Worm (Caenorhabditis elegans) whole organism, midembryonic: ENCODE measurements around the gene T27E7.4.

Experiments used
- T22C8.4 ChIP-seq: fragments of 200-800 bp; sonication (Bioruptor generic); IDR thresholded peaks from 2 replicates; pipeline ENCODE4 v1.3.6; 2022; ENCODE audit warnings: missing genetic modification characterization, missing compliant biosample characterization
- cog-1 ChIP-seq: sonication (generic microtip); optimal IDR thresholded peaks from 2 replicates; lab custom pipeline; 2016; ENCODE audit warnings: missing genetic modification characterization, missing compliant biosample characterization
- flt-1 ChIP-seq: fragments of 200-800 bp; sonication (Bioruptor generic); IDR thresholded peaks from 2 replicates; pipeline ENCODE4 v1.3.6; 2022; ENCODE audit warnings: missing genetic modification characterization, missing compliant biosample characterization
- klf-2 ChIP-seq: fragments of 200-800 bp; sonication (Bioruptor generic); conservative IDR thresholded peaks from 2 replicates; pipeline ENCODE4 v1.3.6; 2022; ENCODE audit warnings: missing genetic modification reagents, missing genetic modification characterization, missing compliant biosample characterization
- med-1 ChIP-seq: sonication (generic microtip); optimal IDR thresholded peaks from 2 replicates; lab custom pipeline; 2017; ENCODE audit warnings: missing genetic modification characterization, mild to moderate bottlenecking, missing compliant biosample characterization, antibody characterized with exemption, missing genetic modification reagents; ENCODE audit not compliant: insufficient read depth
- ref-1 ChIP-seq: fragments of 200-800 bp; sonication (Bioruptor generic); conservative IDR thresholded peaks from 2 replicates; pipeline ENCODE4 v1.3.6; 2022; ENCODE audit warnings: missing genetic modification reagents, missing genetic modification characterization, missing compliant biosample characterization
- tab-1 ChIP-seq: fragments of 200-800 bp; sonication (Bioruptor generic); IDR thresholded peaks from 2 replicates; pipeline ENCODE4 v1.3.6; 2022; ENCODE audit warnings: missing genetic modification characterization, missing compliant biosample characterization
- ztf-23 ChIP-seq: fragments of 200-800 bp; sonication (Bioruptor generic); IDR thresholded peaks from 2 replicates; pipeline ENCODE4 v1.3.6; 2022; ENCODE audit warnings: missing genetic modification reagents, missing genetic modification characterization, missing compliant biosample characterization
- ztf-29 ChIP-seq: fragments of 200-800 bp; sonication (Bioruptor generic); IDR thresholded peaks from 2 replicates; pipeline ENCODE4 v1.3.6; 2022; ENCODE audit warnings: missing genetic modification reagents, missing genetic modification characterization, missing compliant biosample characterization

T27E7.4 gene

ce11 chrIV:14534967-14535366, at the start of gene T27E7.4:
T27E7.4 (minus strand) TSS chrIV:14535067.
- TF ChIP-seq tab-1 (GFP tag; lab: Robert Waterston, UW) = no peak
- TF ChIP-seq klf-2 (GFP tag; lab: Robert Waterston, UW) = no peak
- TF ChIP-seq T22C8.4 = no peak
- no peak for TF ChIP-seq cog-1
- no peak for TF ChIP-seq ztf-29 (GFP tag; lab: Robert Waterston, UW)

ce11 chrIV:14580939-14581338, 46.1 kb upstream of the T27E7.4 start, which contains the start of gene irld-18:
irld-18 (minus strand) TSS chrIV:14581039.
- TF ChIP-seq T22C8.4 = no peak
- no peak for TF ChIP-seq ztf-23 (GFP tag; lab: Robert Waterston, UW)
- TF ChIP-seq klf-2 (GFP tag; lab: Robert Waterston, UW) = no peak
- no peak for TF ChIP-seq med-1
- no peak for TF ChIP-seq flt-1 (GFP tag; lab: Robert Waterston, UW)
- TF ChIP-seq cog-1 = no peak
- no peak for TF ChIP-seq ztf-29 (GFP tag; lab: Robert Waterston, UW)

ce11 chrIV:14578650-14579193, 43.9 kb upstream of the T27E7.4 start, which contains the start of gene Y57G11B.8:
Y57G11B.8 (minus strand) TSS chrIV:14578700.
- TF ChIP-seq T22C8.4 = no peak
- TF ChIP-seq tab-1 (GFP tag; lab: Robert Waterston, UW) = no peak
- TF ChIP-seq cog-1 = no peak
- no peak for TF ChIP-seq klf-2 (GFP tag; lab: Robert Waterston, UW)
- TF ChIP-seq med-1 = no peak
- TF ChIP-seq ztf-29 (GFP tag; lab: Robert Waterston, UW) = no peak
- no peak for TF ChIP-seq flt-1 (GFP tag; lab: Robert Waterston, UW)
- no peak for TF ChIP-seq ztf-23 (GFP tag; lab: Robert Waterston, UW)
- TF ChIP-seq ref-1 (GFP tag; lab: Robert Waterston, UW) = no peak

- TF ChIP-seq ref-1 (GFP tag; lab: Robert Waterston, UW) (no peak), T22C8.4 (peak; percentile 71), cog-1 (no peak), ztf-23 (GFP tag; lab: Robert Waterston, UW) (no peak), flt-1 (GFP tag; lab: Robert Waterston, UW) (peak; percentile 83), klf-2 (GFP tag; lab: Robert Waterston, UW) (peak; percentile 80), med-1 (peak; percentile 30), tab-1 (GFP tag; lab: Robert Waterston, UW) (no peak), ztf-29 (GFP tag; lab: Robert Waterston, UW) (peak; percentile 63; the same call in 1 of the 2 replicates)
These were observed 41.6 kb upstream of the T27E7.4 start for ce11 chrIV:14576471-14576870.

- TF ChIP-seq med-1 (no peak), T22C8.4 (no peak), klf-2 (GFP tag; lab: Robert Waterston, UW) (no peak), cog-1 (no peak), ref-1 (GFP tag; lab: Robert Waterston, UW) (no peak), flt-1 (GFP tag; lab: Robert Waterston, UW) (no peak), ztf-29 (GFP tag; lab: Robert Waterston, UW) (no peak), ztf-23 (GFP tag; lab: Robert Waterston, UW) (no peak), tab-1 (GFP tag; lab: Robert Waterston, UW) (no peak)
These were observed 39.5 kb upstream of the T27E7.4 start, which contains the start of the genes Y57G11B.3 and Y57G11B.5 for ce11 chrIV:14574282-14574869. Y57G11B.3 (minus strand) TSS chrIV:14574382. Y57G11B.5 (plus strand) TSS chrIV:14574819.

- TF ChIP-seq cog-1 (no peak), klf-2 (GFP tag; lab: Robert Waterston, UW) (no peak), ztf-23 (GFP tag; lab: Robert Waterston, UW) (no peak), flt-1 (GFP tag; lab: Robert Waterston, UW) (no peak), tab-1 (GFP tag; lab: Robert Waterston, UW) (no peak), T22C8.4 (no peak), med-1 (no peak), ztf-29 (GFP tag; lab: Robert Waterston, UW) (no peak), ref-1 (GFP tag; lab: Robert Waterston, UW) (no peak)
These were observed 38.2 kb upstream of the T27E7.4 start for ce11 chrIV:14573068-14573467.

ce11 chrIV:14572607-14573006, 37.7 kb upstream of the T27E7.4 start, which contains the start of gene glb-34:
glb-34 (minus strand) TSS chrIV:14572707.
- no peak for TF ChIP-seq tab-1 (GFP tag; lab: Robert Waterston, UW)
- no peak for TF ChIP-seq flt-1 (GFP tag; lab: Robert Waterston, UW)
- no peak for TF ChIP-seq med-1
- TF ChIP-seq ztf-29 (GFP tag; lab: Robert Waterston, UW) = no peak
- no peak for TF ChIP-seq cog-1
- TF ChIP-seq ref-1 (GFP tag; lab: Robert Waterston, UW) = no peak
- no peak for TF ChIP-seq klf-2 (GFP tag; lab: Robert Waterston, UW)
- no peak for TF ChIP-seq ztf-23 (GFP tag; lab: Robert Waterston, UW)
- no peak for TF ChIP-seq T22C8.4

ce11 chrIV:14571626-14572025, 36.8 kb upstream of the T27E7.4 start:
- TF ChIP-seq ztf-29 (GFP tag; lab: Robert Waterston, UW) (no peak), med-1 (no peak), klf-2 (GFP tag; lab: Robert Waterston, UW) (no peak), tab-1 (GFP tag; lab: Robert Waterston, UW) (no peak), T22C8.4 (no peak), cog-1 (no peak), flt-1 (GFP tag; lab: Robert Waterston, UW) (no peak), ztf-23 (GFP tag; lab: Robert Waterston, UW) (no peak), ref-1 (GFP tag; lab: Robert Waterston, UW) (no peak)

- TF ChIP-seq tab-1 (GFP tag; lab: Robert Waterston, UW) = no peak
- no peak for TF ChIP-seq cog-1
- no peak for TF ChIP-seq ref-1 (GFP tag; lab: Robert Waterston, UW)
- no peak for TF ChIP-seq T22C8.4
- no peak for TF ChIP-seq ztf-29 (GFP tag; lab: Robert Waterston, UW)
- TF ChIP-seq med-1 = no peak
- no peak for TF ChIP-seq ztf-23 (GFP tag; lab: Robert Waterston, UW)
- TF ChIP-seq flt-1 (GFP tag; lab: Robert Waterston, UW) = no peak
- TF ChIP-seq klf-2 (GFP tag; lab: Robert Waterston, UW) = no peak
These were observed 30.2 kb upstream of the T27E7.4 start, which contains the start of gene Y57G11B.2 for ce11 chrIV:14565062-14565461. Y57G11B.2 (plus strand) TSS chrIV:14565362.
